Worm (Caenorhabditis elegans): ENCODE measurements around the gene irld-8.

DNA sequence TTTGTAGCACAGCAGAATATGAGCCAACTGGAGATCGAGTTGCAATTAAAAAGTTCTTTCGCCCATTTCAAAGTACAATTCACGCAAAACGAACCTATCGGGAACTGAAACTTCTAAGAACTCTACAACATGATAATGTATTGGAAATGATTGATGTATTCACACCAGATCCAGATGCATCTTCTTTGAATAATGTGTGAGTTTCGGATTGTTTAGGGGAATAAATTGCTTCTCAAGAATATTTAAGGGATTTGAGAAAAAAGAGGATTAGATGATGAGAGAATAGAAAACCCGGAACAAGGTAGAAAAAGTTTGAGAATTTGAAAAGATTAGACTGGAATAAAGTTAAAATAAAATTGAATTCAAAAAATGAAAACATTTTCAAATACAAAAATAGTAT is 28.8 kb downstream of the irld-8 start:
- no peak for TF ChIP-seq ceh-16 (tag; optimal IDR thresholded peaks at IDR 0.05)
- no peak for TF ChIP-seq nhr-6 (tag; optimal IDR thresholded peaks at IDR 0.05)
- no peak for TF ChIP-seq lin-39 (tag; optimal IDR thresholded peaks at IDR 0.05)

Measured in whole organism, L2 larva.